Fruit fly (Drosophila melanogaster): ENCODE results near the gene Septin2.

Gene Septin2

DNA sequence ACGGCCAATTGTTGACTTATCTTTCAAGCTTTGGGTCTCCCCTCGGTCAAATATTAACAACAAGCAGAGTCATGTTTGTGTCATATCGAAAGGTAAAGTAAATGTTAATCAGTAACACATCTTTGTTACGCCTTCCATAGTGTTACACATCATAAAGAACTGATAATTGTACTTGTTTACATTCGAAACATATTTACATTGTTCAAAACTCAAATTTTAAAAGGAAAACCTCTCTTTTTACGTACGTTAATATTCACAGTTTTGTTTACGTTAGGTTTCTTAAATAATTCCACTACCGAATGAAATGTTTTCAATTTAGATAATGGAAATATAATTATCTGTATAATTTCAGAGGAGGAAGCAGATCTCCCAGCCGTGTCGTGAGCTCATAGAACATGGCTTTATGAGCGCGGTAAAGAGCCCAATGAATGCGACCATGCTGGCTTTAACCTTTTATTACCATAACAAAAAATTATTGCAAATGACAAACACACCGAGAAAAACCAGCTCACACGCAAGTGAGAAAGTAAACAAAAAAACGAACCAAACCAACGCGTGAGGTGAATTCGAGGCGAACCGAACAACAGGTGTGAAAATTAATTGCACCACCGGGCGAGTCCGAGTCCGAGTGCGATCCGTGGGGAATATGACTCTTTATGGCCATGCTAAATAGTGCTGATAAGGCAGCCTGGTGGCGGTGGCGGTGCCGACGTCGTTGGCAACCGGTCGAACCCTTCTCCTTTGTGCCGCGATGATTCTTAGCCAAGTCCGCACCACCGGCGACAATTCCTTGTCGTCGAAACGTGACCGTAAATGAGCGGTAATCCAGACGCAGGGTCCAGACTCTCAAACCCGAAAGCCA is 45.6 kb downstream of the Septin2 start (continued):
- peak; percentile 21 for TF ChIP-seq tio (GFP tag; optimal IDR thresholded peaks at IDR 0.05)
- TF ChIP-seq CG14860 (GFP tag; IDR thresholded peaks at IDR 0.05; ENCODE audit: partially characterized antibody): no peak
- TF ChIP-seq CG11085 (GFP tag; IDR thresholded peaks at IDR 0.05): no peak
- no peak for TF ChIP-seq vfl (GFP tag; optimal IDR thresholded peaks at IDR 0.05)
- no peak for TF ChIP-seq CG11560 (tag; IDR thresholded peaks at IDR 0.05)
- no peak for TF ChIP-seq Hr51 (GFP tag; optimal IDR thresholded peaks at IDR 0.05)
- TF ChIP-seq CG14965 (GFP tag; optimal IDR thresholded peaks at IDR 0.05; ENCODE audit: borderline replicate concordance): peak; percentile 11
- TF ChIP-seq ab (GFP tag; optimal IDR thresholded peaks at IDR 0.05): no peak
- TF ChIP-seq ssp (GFP tag; IDR thresholded peaks at IDR 0.05): no peak
- TF ChIP-seq grn (GFP tag; optimal IDR thresholded peaks at IDR 0.05): peak; percentile 29
- TF ChIP-seq nmo (GFP tag; optimal IDR thresholded peaks at IDR 0.05): no peak
- no peak for TF ChIP-seq fu2 (GFP tag; optimal IDR thresholded peaks at IDR 0.05)
- TF ChIP-seq Jarid2 (GFP tag; optimal IDR thresholded peaks at IDR 0.05): no peak
- TF ChIP-seq NK7.1 (GFP tag; optimal IDR thresholded peaks at IDR 0.05): no peak
- no peak for TF ChIP-seq pb (GFP tag; optimal IDR thresholded peaks at IDR 0.05)
- peak; percentile 49; the same call in 1 of the 2 replicates for TF ChIP-seq HLH3B (GFP tag; IDR thresholded peaks at IDR 0.05)
- TF ChIP-seq fru (optimal IDR thresholded peaks at IDR 0.05): no peak
- TF ChIP-seq CG11723 (GFP tag; optimal IDR thresholded peaks at IDR 0.05): no peak
- TF ChIP-seq Nf-YB (GFP tag; optimal IDR thresholded peaks at IDR 0.05): peak; percentile 33
- TF ChIP-seq CG6175 (GFP tag; IDR thresholded peaks at IDR 0.05): no peak
- no peak for TF ChIP-seq CG5245 (GFP tag; optimal IDR thresholded peaks at IDR 0.05)
- TF ChIP-seq CG9932 (GFP tag; IDR thresholded peaks at IDR 0.05): no peak
- TF ChIP-seq CG3163 (GFP tag; optimal IDR thresholded peaks at IDR 0.05): no peak
- TF ChIP-seq ham (GFP tag; IDR thresholded peaks at IDR 0.05): no peak
- TF ChIP-seq kay (GFP tag; optimal IDR thresholded peaks at IDR 0.05): peak; percentile 20
- TF ChIP-seq H2.0 (GFP tag; IDR thresholded peaks at IDR 0.05): no peak
- TF ChIP-seq CG15073 (GFP tag; optimal IDR thresholded peaks at IDR 0.05): no peak
- no peak for TF ChIP-seq CG13287 (GFP tag; IDR thresholded peaks at IDR 0.05; ENCODE audit: partially characterized antibody)
- no peak for TF ChIP-seq gce (GFP tag; IDR thresholded peaks at IDR 0.05)
- no peak for TF ChIP-seq crol (GFP tag; IDR thresholded peaks at IDR 0.05)
- TF ChIP-seq PHDP (tag; optimal IDR thresholded peaks at IDR 0.05): no peak
- no peak for TF ChIP-seq CG10366 (GFP tag; IDR thresholded peaks at IDR 0.05)
- TF ChIP-seq BtbVII (GFP tag; optimal IDR thresholded peaks at IDR 0.05): no peak
- peak; percentile 67 for TF ChIP-seq CrebB (tag; optimal IDR thresholded peaks at IDR 0.05)
- TF ChIP-seq amos (GFP tag; IDR thresholded peaks at IDR 0.05; ENCODE audit: partially characterized antibody): no peak
- TF ChIP-seq CG10321 (GFP tag; IDR thresholded peaks at IDR 0.05): 0 out of 2 replicates have a peak, but pooled peaks have one; percentile 39
- peak; percentile 17 for TF ChIP-seq CG13296 (GFP tag; optimal IDR thresholded peaks at IDR 0.05)
- no peak for TF ChIP-seq NC2β (GFP tag; optimal IDR thresholded peaks at IDR 0.05)
- no peak for TF ChIP-seq sd (tag; optimal IDR thresholded peaks at IDR 0.05)
- TF ChIP-seq CG11504 (tag; optimal IDR thresholded peaks at IDR 0.05): no peak
- no peak for TF ChIP-seq schlank (tag; optimal IDR thresholded peaks at IDR 0.05)
- no peak for TF ChIP-seq Dfd (GFP tag; optimal IDR thresholded peaks at IDR 0.05)
- peak; percentile 42; the same call in 2 of the 3 replicates for TF ChIP-seq CG17361 (GFP tag; IDR thresholded peaks at IDR 0.05)
- no peak for TF ChIP-seq slp2 (GFP tag; optimal IDR thresholded peaks at IDR 0.05)
- no peak for TF ChIP-seq bcd (GFP tag; optimal IDR thresholded peaks at IDR 0.05)
- TF ChIP-seq CG6813 (GFP tag; optimal IDR thresholded peaks at IDR 0.05): peak; percentile 77
- TF ChIP-seq CG14667 (GFP tag; IDR thresholded peaks at IDR 0.05): no peak
- TF ChIP-seq her (GFP tag; optimal IDR thresholded peaks at IDR 0.05): no peak
- no peak for TF ChIP-seq klu (GFP tag; IDR thresholded peaks at IDR 0.05)
- TF ChIP-seq CG34224 (GFP tag; IDR thresholded peaks at IDR 0.05; ENCODE audit: partially characterized antibody): no peak
